Fruit fly (Drosophila melanogaster): Measurements from ENCODE around the gene CG6142.

The CG6142 gene

dm6 chr3R:26105141-26105403 lies 27.9 kb upstream of the CG6142 start:
- TF ChIP-seq Sp1 (GFP tag; optimal IDR thresholded peaks at IDR 0.05) = no peak
- TF ChIP-seq lola (GFP tag; optimal IDR thresholded peaks at IDR 0.05) = no peak
- TF ChIP-seq sage (GFP tag; optimal IDR thresholded peaks at IDR 0.05) = no peak
- no peak for TF ChIP-seq sv (GFP tag; optimal IDR thresholded peaks at IDR 0.05)
- TF ChIP-seq dmrt93B (GFP tag; optimal IDR thresholded peaks at IDR 0.05) = no peak
- TF ChIP-seq Jra (GFP tag; optimal IDR thresholded peaks at IDR 0.05) = no peak
- no peak for TF ChIP-seq pan (optimal IDR thresholded peaks at IDR 0.05)
- TF ChIP-seq jim (GFP tag; optimal IDR thresholded peaks at IDR 0.05) = no peak
- TF ChIP-seq HLH106 (tag; optimal IDR thresholded peaks at IDR 0.05) = no peak

- TF ChIP-seq dmrt93B (GFP tag; optimal IDR thresholded peaks at IDR 0.05) (no peak), jim (GFP tag; optimal IDR thresholded peaks at IDR 0.05) (no peak), sage (GFP tag; optimal IDR thresholded peaks at IDR 0.05) (no peak), Dif (GFP tag; optimal IDR thresholded peaks at IDR 0.05; ENCODE audit: partially characterized antibody) (no peak)
Observed at dm6 chr3R:26105407-26105806, 27.5 kb upstream of the CG6142 start.

- TF ChIP-seq foxo (GFP tag; optimal IDR thresholded peaks at IDR 0.05) (peak in 1 of 2 experiments; percentile 40), h (GFP tag; optimal IDR thresholded peaks at IDR 0.05) (no peak), CrebA (GFP tag; optimal IDR thresholded peaks at IDR 0.05; ENCODE audit: borderline replicate concordance) (no peak), Dfd (GFP tag; optimal IDR thresholded peaks at IDR 0.05) (no peak), psq (GFP tag; optimal IDR thresholded peaks at IDR 0.05) (no peak), usp (GFP tag; optimal IDR thresholded peaks at IDR 0.05) (no peak), rgr (GFP tag; optimal IDR thresholded peaks at IDR 0.05) (no peak), Sp1 (GFP tag; optimal IDR thresholded peaks at IDR 0.05) (no peak), GATAd (GFP tag; optimal IDR thresholded peaks at IDR 0.05) (no peak), pan (optimal IDR thresholded peaks at IDR 0.05) (no peak), sage (GFP tag; optimal IDR thresholded peaks at IDR 0.05) (no peak), Hr78 (GFP tag; optimal IDR thresholded peaks at IDR 0.05) (no peak), Jra (GFP tag; optimal IDR thresholded peaks at IDR 0.05) (no peak), Hnf4 (GFP tag; optimal IDR thresholded peaks at IDR 0.05) (no peak), Mio (GFP tag; optimal IDR thresholded peaks at IDR 0.05) (no peak), sv (GFP tag; optimal IDR thresholded peaks at IDR 0.05) (peak; percentile 2), HLH106 (tag; optimal IDR thresholded peaks at IDR 0.05) (peak; percentile 32), brk (GFP tag; optimal IDR thresholded peaks at IDR 0.05) (no peak), lola (GFP tag; optimal IDR thresholded peaks at IDR 0.05) (no peak), Abd-B (GFP tag; optimal IDR thresholded peaks at IDR 0.05) (no peak), N (GFP tag; optimal IDR thresholded peaks at IDR 0.05) (no peak), Rel (GFP tag; optimal IDR thresholded peaks at IDR 0.05) (no peak), Rel (tag; optimal IDR thresholded peaks at IDR 0.05) (peak; percentile 99), ey (GFP tag; optimal IDR thresholded peaks at IDR 0.05) (no peak), jim (GFP tag; optimal IDR thresholded peaks at IDR 0.05) (no peak), Myc (optimal IDR thresholded peaks at IDR 0.05) (no peak), CG32264 (GFP tag; optimal IDR thresholded peaks at IDR 0.05) (no peak), br (GFP tag; optimal IDR thresholded peaks at IDR 0.05) (no peak), Vsx2 (GFP tag; optimal IDR thresholded peaks at IDR 0.05; ENCODE audit: partially characterized antibody) (no peak), dmrt93B (GFP tag; optimal IDR thresholded peaks at IDR 0.05) (peak; percentile 34), CG9705 (GFP tag; optimal IDR thresholded peaks at IDR 0.05) (no peak), dl (GFP tag; optimal IDR thresholded peaks at IDR 0.05; ENCODE audit: insufficient read depth in 1 of 2, partially characterized antibody in 2 of 2) (peak in 1 of 2 experiments; percentile 31), woc (GFP tag; optimal IDR thresholded peaks at IDR 0.05) (no peak), Dif (GFP tag; optimal IDR thresholded peaks at IDR 0.05; ENCODE audit: partially characterized antibody) (no peak), dsf (GFP tag; optimal IDR thresholded peaks at IDR 0.05; ENCODE audit: borderline replicate concordance) (no peak), fru (GFP tag; optimal IDR thresholded peaks at IDR 0.05) (no peak)
Observed at dm6 chr3R:26105924-26106494, 26.9 kb upstream of the CG6142 start.

dm6 chr3R:26106595-26107152 lies 26.3 kb upstream of the CG6142 start, which contains the start of gene Cipc:
Gene Cipc, plus strand, starts transcription at chr3R:26106868.
- TF ChIP-seq Vsx2 (GFP tag; optimal IDR thresholded peaks at IDR 0.05; ENCODE audit: partially characterized antibody) (peak; percentile 80), Abd-B (GFP tag; optimal IDR thresholded peaks at IDR 0.05) (no peak), sage (GFP tag; optimal IDR thresholded peaks at IDR 0.05) (peak; percentile 76), N (GFP tag; optimal IDR thresholded peaks at IDR 0.05) (no peak), Sp1 (GFP tag; optimal IDR thresholded peaks at IDR 0.05) (peak; percentile 71), dsf (GFP tag; optimal IDR thresholded peaks at IDR 0.05; ENCODE audit: borderline replicate concordance) (no peak), dmrt93B (GFP tag; optimal IDR thresholded peaks at IDR 0.05) (peak; percentile 57), Jra (GFP tag; optimal IDR thresholded peaks at IDR 0.05) (peak; percentile 17), dl (GFP tag; optimal IDR thresholded peaks at IDR 0.05; ENCODE audit: insufficient read depth in 1 of 2, partially characterized antibody in 2 of 2) (peak in 1 of 2 experiments; percentile 27), h (GFP tag; optimal IDR thresholded peaks at IDR 0.05) (peak; percentile 93), foxo (GFP tag; optimal IDR thresholded peaks at IDR 0.05) (peak in 1 of 2 experiments; percentile 74), HLH106 (tag; optimal IDR thresholded peaks at IDR 0.05) (peak; percentile 67), ey (GFP tag; optimal IDR thresholded peaks at IDR 0.05) (peak; percentile 12), Mio (GFP tag; optimal IDR thresholded peaks at IDR 0.05) (no peak), Rel (GFP tag; optimal IDR thresholded peaks at IDR 0.05) (no peak), Rel (tag; optimal IDR thresholded peaks at IDR 0.05) (peak; percentile 54), lola (GFP tag; optimal IDR thresholded peaks at IDR 0.05) (no peak), brk (GFP tag; optimal IDR thresholded peaks at IDR 0.05) (peak; percentile 19), Hnf4 (GFP tag; optimal IDR thresholded peaks at IDR 0.05) (peak; percentile 52), GATAd (GFP tag; optimal IDR thresholded peaks at IDR 0.05) (no peak), woc (GFP tag; optimal IDR thresholded peaks at IDR 0.05) (peak; percentile 42), Dif (GFP tag; optimal IDR thresholded peaks at IDR 0.05; ENCODE audit: partially characterized antibody) (peak; percentile 21), tai (GFP tag; optimal IDR thresholded peaks at IDR 0.05) (no peak), OdsH (GFP tag; optimal IDR thresholded peaks at IDR 0.05) (peak; percentile 46), Hr83 (GFP tag; optimal IDR thresholded peaks at IDR 0.05; ENCODE audit: poor library complexity, severe bottlenecking) (peak; percentile 29), Hr78 (GFP tag; optimal IDR thresholded peaks at IDR 0.05) (no peak), jim (GFP tag; optimal IDR thresholded peaks at IDR 0.05) (no peak), CG9705 (GFP tag; optimal IDR thresholded peaks at IDR 0.05) (no peak), br (GFP tag; optimal IDR thresholded peaks at IDR 0.05) (peak; percentile 45)

Data from whole organism, wandering third instar larva.